Fruit fly (Drosophila melanogaster) whole organism, prepupa: ENCODE data around the gene RpS14a.

Source experiments
- Blimp-1 ChIP-seq: fragments of 200-800 bp; sonication (Bioruptor generic); optimal IDR thresholded peaks from 3 replicates; lab custom pipeline; 2017; ENCODE audit warnings: missing biosample characterization, missing genetic modification characterization, mild to moderate bottlenecking, moderate library complexity, missing genetic modification reagents
- CG10669 ChIP-seq: fragments of 200-800 bp; sonication (Bioruptor generic); optimal IDR thresholded peaks from 3 replicates; lab custom pipeline; 2018; ENCODE audit warnings: missing biosample characterization, mild to moderate bottlenecking, missing genetic modification characterization, moderate library complexity
- CG11294 ChIP-seq: fragments of 200-800 bp; sonication (Bioruptor generic); IDR thresholded peaks from 2 replicates; pipeline ENCODE4 v1.3.6; 2022; ENCODE audit warnings: missing biosample characterization, missing genetic modification characterization
- CG11762 ChIP-seq: fragments of 200-800 bp; sonication (Bioruptor generic); optimal IDR thresholded peaks from 3 replicates; lab custom pipeline; 2016; ENCODE audit warnings: missing biosample characterization, missing genetic modification characterization; ENCODE audit not compliant: insufficient read depth
- CG11902 ChIP-seq: fragments of 200-800 bp; sonication (Bioruptor generic); optimal IDR thresholded peaks from 3 replicates; lab custom pipeline; 2016; ENCODE audit warnings: missing biosample characterization, missing genetic modification characterization
- CG15336 ChIP-seq: fragments of 200-800 bp; sonication (Bioruptor generic); IDR thresholded peaks from 2 replicates; pipeline ENCODE4 v1.3.6; 2022; ENCODE audit warnings: missing biosample characterization, missing genetic modification characterization
- CG3032 ChIP-seq: fragments of 200-800 bp; optimal IDR thresholded peaks from 2 replicates; lab custom pipeline; 2019; ENCODE audit warnings: missing biosample characterization, mild to moderate bottlenecking, missing genetic modification characterization, moderate library complexity
- CG32006 ChIP-seq: fragments of 200-800 bp; sonication (Bioruptor generic); optimal IDR thresholded peaks from 3 replicates; lab custom pipeline; 2017; ENCODE audit warnings: missing biosample characterization, mild to moderate bottlenecking, missing genetic modification characterization
- CG34406 ChIP-seq: fragments of 200-800 bp; sonication (Bioruptor generic); optimal IDR thresholded peaks from 3 replicates; lab custom pipeline; 2016; ENCODE audit warnings: missing biosample characterization, missing genetic modification characterization
- CG3919 ChIP-seq: fragments of 200-800 bp; sonication (Bioruptor generic); optimal IDR thresholded peaks from 3 replicates; lab custom pipeline; 2016; ENCODE audit warnings: missing biosample characterization, missing genetic modification characterization
- CG6163 ChIP-seq: fragments of 200-800 bp; sonication (Bioruptor generic); IDR thresholded peaks from 3 replicates; pipeline ENCODE4 v1.3.6; 2022; ENCODE audit warnings: missing biosample characterization, missing genetic modification characterization
- CG6276 ChIP-seq: fragments of 200-800 bp; sonication (Bioruptor generic); optimal IDR thresholded peaks from 2 replicates; lab custom pipeline; 2017; ENCODE audit warnings: missing biosample characterization, mild to moderate bottlenecking, missing genetic modification characterization
- CG6808 ChIP-seq: fragments of 200-800 bp; sonication (Bioruptor generic); optimal IDR thresholded peaks from 3 replicates; lab custom pipeline; 2017; ENCODE audit warnings: missing biosample characterization, missing genetic modification characterization, mild to moderate bottlenecking, moderate library complexity, missing genetic modification reagents
- CG6854 ChIP-seq: fragments of 200-800 bp; sonication (Bioruptor generic); optimal IDR thresholded peaks from 2 replicates; lab custom pipeline; 2017; ENCODE audit warnings: missing biosample characterization, mild to moderate bottlenecking, missing genetic modification characterization
- CG7368 ChIP-seq: fragments of 200-800 bp; sonication (Bioruptor generic); optimal IDR thresholded peaks from 3 replicates; lab custom pipeline; 2016; ENCODE audit warnings: missing biosample characterization, missing genetic modification characterization
- CG8119 ChIP-seq: fragments of 200-800 bp; sonication (Bioruptor generic); IDR thresholded peaks from 3 replicates; pipeline ENCODE4 v1.3.6; 2022; ENCODE audit warnings: missing biosample characterization, missing genetic modification characterization
- CG8319 ChIP-seq: fragments of 200-800 bp; sonication (Bioruptor generic); optimal IDR thresholded peaks from 3 replicates; lab custom pipeline; 2016; ENCODE audit warnings: missing biosample characterization, missing genetic modification characterization
- CG8632 ChIP-seq: fragments of 200-800 bp; sonication (Bioruptor generic); optimal IDR thresholded peaks from 3 replicates; lab custom pipeline; 2016; ENCODE audit warnings: missing biosample characterization, missing genetic modification characterization
- CG9139 ChIP-seq: fragments of 200-800 bp; sonication (Bioruptor generic); optimal IDR thresholded peaks from 3 replicates; lab custom pipeline; 2017; ENCODE audit warnings: missing biosample characterization, mild to moderate bottlenecking, missing genetic modification characterization
- Eip75B ChIP-seq: fragments of 200-800 bp; sonication (Bioruptor generic); optimal IDR thresholded peaks from 3 replicates; lab custom pipeline; 2016; ENCODE audit warnings: missing biosample characterization, missing genetic modification characterization
- Eip78C ChIP-seq: fragments of 200-800 bp; sonication (Bioruptor generic); peaks from one replicate; lab custom pipeline; 2016; ENCODE audit warnings: missing biosample characterization, missing genetic modification characterization
- Ets21C ChIP-seq: fragments of 200-800 bp; sonication (Bioruptor generic); optimal IDR thresholded peaks from 3 replicates; lab custom pipeline; 2016; ENCODE audit warnings: missing biosample characterization, missing genetic modification characterization
- Ets96B ChIP-seq: fragments of 200-800 bp; optimal IDR thresholded peaks from 2 replicates; lab custom pipeline; 2019; ENCODE audit warnings: missing biosample characterization, mild to moderate bottlenecking, missing genetic modification characterization, moderate library complexity
- Gug ChIP-seq: fragments of 200-800 bp; sonication (Bioruptor generic); IDR thresholded peaks from 2 replicates; pipeline ENCODE4 v1.3.6; 2022; ENCODE audit warnings: missing biosample characterization, missing genetic modification characterization
- Hr38 ChIP-seq: sonication (Bioruptor generic); optimal IDR thresholded peaks from 2 replicates; lab custom pipeline; 2016; ENCODE audit warnings: missing biosample characterization, missing genetic modification characterization
- Hr39 ChIP-seq: fragments of 200-800 bp; sonication (Bioruptor generic); optimal IDR thresholded peaks from 2 replicates; lab custom pipeline; 2016; ENCODE audit warnings: missing biosample characterization, missing genetic modification characterization
- Hr4 ChIP-seq: fragments of 200-800 bp; sonication (Bioruptor generic); optimal IDR thresholded peaks from 3 replicates; lab custom pipeline; 2016; ENCODE audit warnings: missing biosample characterization, missing genetic modification characterization
- Lpt ChIP-seq: fragments of 200-800 bp; sonication (Bioruptor generic); optimal IDR thresholded peaks from 3 replicates; lab custom pipeline; 2016; ENCODE audit warnings: missing biosample characterization, missing genetic modification characterization
- Met ChIP-seq: fragments of 200-800 bp; sonication (Bioruptor generic); optimal IDR thresholded peaks from 3 replicates; lab custom pipeline; 2016; ENCODE audit warnings: missing biosample characterization, missing genetic modification characterization
- OdsH ChIP-seq: fragments of 200-800 bp; sonication (Bioruptor generic); optimal IDR thresholded peaks from 3 replicates; lab custom pipeline; 2016; ENCODE audit warnings: missing biosample characterization, missing genetic modification characterization
- Smox ChIP-seq: fragments of 200-800 bp; sonication (Bioruptor generic); optimal IDR thresholded peaks from 3 replicates; lab custom pipeline; 2016; ENCODE audit warnings: missing biosample characterization, missing genetic modification characterization
- Sox102F ChIP-seq: fragments of 200-800 bp; sonication (Bioruptor generic); optimal IDR thresholded peaks from 2 replicates; lab custom pipeline; 2016; ENCODE audit warnings: missing biosample characterization, mild to moderate bottlenecking, missing genetic modification characterization
- Sox15 ChIP-seq: fragments of 200-800 bp; sonication (Bioruptor generic); optimal IDR thresholded peaks from 3 replicates; lab custom pipeline; 2016; ENCODE audit warnings: missing biosample characterization, missing genetic modification characterization
- achi ChIP-seq: fragments of 200-800 bp; sonication (Bioruptor generic); optimal IDR thresholded peaks from 3 replicates; lab custom pipeline; 2016; ENCODE audit warnings: missing biosample characterization, missing genetic modification characterization
- acj6 ChIP-seq: fragments of 200-800 bp; sonication (Bioruptor generic); optimal IDR thresholded peaks from 3 replicates; lab custom pipeline; 2016; ENCODE audit warnings: missing biosample characterization, missing genetic modification characterization
- cyc ChIP-seq: fragments of 200-800 bp; sonication (Bioruptor generic); optimal IDR thresholded peaks from 3 replicates; lab custom pipeline; 2016; ENCODE audit warnings: missing biosample characterization, missing genetic modification characterization
- dac ChIP-seq: fragments of 200-800 bp; sonication (Bioruptor generic); optimal IDR thresholded peaks from 2 replicates; lab custom pipeline; 2017; ENCODE audit warnings: missing biosample characterization, mild to moderate bottlenecking, missing genetic modification characterization
- dsx ChIP-seq: fragments of 200-800 bp; optimal IDR thresholded peaks from 3 replicates; lab custom pipeline; 2019; ENCODE audit warnings: missing biosample characterization, mild to moderate bottlenecking, missing genetic modification characterization, moderate library complexity; ENCODE audit not compliant: poor library complexity, severe bottlenecking
- esn ChIP-seq: fragments of 200-800 bp; sonication (Bioruptor generic); optimal IDR thresholded peaks from 2 replicates; lab custom pipeline; 2016; ENCODE audit warnings: missing biosample characterization, mild to moderate bottlenecking, missing genetic modification characterization, moderate library complexity
- fkh ChIP-seq: fragments of 200-800 bp; sonication (Bioruptor generic); optimal IDR thresholded peaks from 3 replicates; lab custom pipeline; 2017; ENCODE audit warnings: missing biosample characterization, mild to moderate bottlenecking, missing genetic modification characterization, moderate library complexity
- lz ChIP-seq: fragments of 200-800 bp; sonication (Bioruptor generic); optimal IDR thresholded peaks from 3 replicates; lab custom pipeline; 2016; ENCODE audit warnings: missing biosample characterization, missing genetic modification characterization
- pdm3 ChIP-seq: fragments of 200-800 bp; sonication (Bioruptor generic); optimal IDR thresholded peaks from 3 replicates; lab custom pipeline; 2016; ENCODE audit warnings: missing biosample characterization, missing genetic modification characterization
- salr ChIP-seq, 2 experiments: fragments of 200-800 bp; sonication (Bioruptor generic); optimal IDR thresholded peaks; 3 replicates each; lab custom pipeline; 2016 to 2018; ENCODE audit warnings: missing biosample characterization in 2 of 2, missing genetic modification characterization in 2 of 2, mild to moderate bottlenecking in 1 of 2
- spab ChIP-seq: fragments of 200-800 bp; sonication (Bioruptor generic); optimal IDR thresholded peaks from 2 replicates; lab custom pipeline; 2017; ENCODE audit warnings: missing biosample characterization, mild to moderate bottlenecking, missing genetic modification characterization, missing genetic modification reagents
- ss ChIP-seq, 2 experiments: fragments of 200-800 bp; sonication (Bioruptor generic); optimal IDR thresholded peaks; 2 replicates in 1 of 2; 3 replicates in 1 of 2; lab custom pipeline; 2017 to 2018; ENCODE audit warnings: mild to moderate bottlenecking in 2 of 2, missing biosample characterization in 2 of 2, missing genetic modification characterization in 2 of 2, moderate library complexity in 1 of 2
- svp ChIP-seq: fragments of 200-800 bp; sonication (Bioruptor generic); peaks from one replicate; lab custom pipeline; 2016; ENCODE audit warnings: missing biosample characterization, missing genetic modification characterization
- vri ChIP-seq: fragments of 200-800 bp; sonication (Bioruptor generic); optimal IDR thresholded peaks from 3 replicates; lab custom pipeline; 2016; ENCODE audit warnings: missing biosample characterization, mild to moderate bottlenecking, missing genetic modification characterization

The RpS14a gene

dm6 chrX:7976976-7977834, 43.7 kb downstream of the RpS14a start (continued):
- TF ChIP-seq CG11902: no peak
- TF ChIP-seq salr (GFP tag; optimal IDR thresholded peaks at IDR 0.05; lab: Kevin White, UChicago): no peak
- TF ChIP-seq Blimp-1 (GFP tag; lab: Kevin White, UChicago): no peak
- peak; percentile 9 for TF ChIP-seq pdm3
- peak; percentile 43 for TF ChIP-seq CG32006 (GFP tag; lab: Kevin White, UChicago)
- TF ChIP-seq achi (GFP tag; lab: Kevin White, UChicago): peak; percentile 9
- TF ChIP-seq CG6276: no peak
- no peak for TF ChIP-seq CG7368 (GFP tag; lab: Kevin White, UChicago)
- TF ChIP-seq Ets96B (tag; lab: Kevin White, UChicago): peak; percentile 2
- TF ChIP-seq CG6854 (GFP tag; lab: Kevin White, UChicago): no peak
- no peak for TF ChIP-seq dac (GFP tag; lab: Kevin White, UChicago)
- peak; percentile 13 to 83 for TF ChIP-seq ss (GFP tag; optimal IDR thresholded peaks at IDR 0.05; lab: Kevin White, UChicago)
- TF ChIP-seq CG8632: no peak
- TF ChIP-seq fkh (GFP tag; lab: Kevin White, UChicago): no peak
- no peak for TF ChIP-seq CG9139 (GFP tag; lab: Kevin White, UChicago)
- TF ChIP-seq acj6: no peak
- TF ChIP-seq cyc (GFP tag; lab: Kevin White, UChicago): no peak
- TF ChIP-seq CG8319: no peak
- no peak for TF ChIP-seq CG3919 (GFP tag; lab: Kevin White, UChicago)
- no peak for TF ChIP-seq Sox15 (GFP tag; lab: Kevin White, UChicago)
- peak; percentile 1 for TF ChIP-seq esn
- 0 out of 2 replicates have a peak, but pooled peaks have one; percentile 9 for TF ChIP-seq Gug (GFP tag; lab: Robert Waterston, UW)
- TF ChIP-seq CG15336 (GFP tag; lab: Robert Waterston, UW): no peak
- TF ChIP-seq spab (GFP tag; lab: Kevin White, UChicago): no peak
- peak; percentile 3 for TF ChIP-seq Eip75B (GFP tag; lab: Kevin White, UChicago)
- no peak for TF ChIP-seq Hr38 (GFP tag; lab: Kevin White, UChicago)
- peak; percentile 67 for TF ChIP-seq Eip78C (GFP tag; lab: Kevin White, UChicago)
- no peak for TF ChIP-seq CG8119 (GFP tag; lab: Robert Waterston, UW)
- TF ChIP-seq CG3032 (tag; lab: Kevin White, UChicago): no peak
- no peak for TF ChIP-seq Ets21C (GFP tag; lab: Kevin White, UChicago)
- no peak for TF ChIP-seq Lpt (GFP tag; lab: Kevin White, UChicago)
- no peak for TF ChIP-seq CG6163

dm6 chrX:7978027-7978426, 44.5 kb downstream of the RpS14a start:
- TF ChIP-seq Sox102F (GFP tag; lab: Kevin White, UChicago) (peak; percentile 43), Hr4 (peak; percentile 59), CG11762 (GFP tag; lab: Kevin White, UChicago) (peak; percentile 11), lz (GFP tag; lab: Kevin White, UChicago) (peak; percentile 52), CG10669 (peak; percentile 42), Smox (peak; percentile 19), CG11902 (peak; percentile 19), vri (GFP tag; lab: Kevin White, UChicago) (no peak), CG6808 (GFP tag; lab: Kevin White, UChicago) (peak; percentile 48), CG8119 (GFP tag; lab: Robert Waterston, UW) (no peak), Gug (GFP tag; lab: Robert Waterston, UW) (no peak), Ets96B (tag; lab: Kevin White, UChicago) (peak; percentile 6), svp (peak; percentile 80), CG6854 (GFP tag; lab: Kevin White, UChicago) (no peak), pdm3 (peak; percentile 32), Met (GFP tag; lab: Kevin White, UChicago) (peak; percentile 55), dac (GFP tag; lab: Kevin White, UChicago) (peak; percentile 5), CG15336 (GFP tag; lab: Robert Waterston, UW) (peak; percentile 29; the same call in 1 of the 2 replicates), ss (GFP tag; optimal IDR thresholded peaks at IDR 0.05; lab: Kevin White, UChicago) (peak in 1 of 2 experiments; percentile 15), Hr39 (GFP tag; lab: Kevin White, UChicago) (peak; percentile 52), CG34406 (GFP tag; lab: Kevin White, UChicago) (peak; percentile 27), Eip78C (GFP tag; lab: Kevin White, UChicago) (peak; percentile 82), CG11294 (no peak), Blimp-1 (GFP tag; lab: Kevin White, UChicago) (peak; percentile 4), Hr38 (GFP tag; lab: Kevin White, UChicago) (no peak), Ets21C (GFP tag; lab: Kevin White, UChicago) (peak; percentile 24), CG8319 (no peak), dsx (no peak), OdsH (GFP tag; lab: Kevin White, UChicago) (peak; percentile 30), Eip75B (GFP tag; lab: Kevin White, UChicago) (peak; percentile 41)
